Worm (Caenorhabditis elegans): ENCODE results near the gene pde-12.

Gene pde-12

ce11 chrIII:10844873-10845272, at the start of gene pde-12 (continued):
- TF ChIP-seq madf-10 (tag; optimal IDR thresholded peaks at IDR 0.05) (peak; percentile 31), madf-8 (GFP tag; conservative IDR thresholded peaks at IDR 0.05) (peak; percentile 42), pbrm-1 (GFP tag; IDR thresholded peaks at IDR 0.05) (no peak; the same call in 1 of the 2 replicates), hsf-1 (GFP tag; IDR thresholded peaks at IDR 0.05) (peak; percentile 63; the same call in 1 of the 2 replicates), sptf-2 (GFP tag; optimal IDR thresholded peaks at IDR 0.05) (no peak), mcd-1 (GFP tag; IDR thresholded peaks at IDR 0.05) (peak; percentile 90), ztf-22 (GFP tag; optimal IDR thresholded peaks at IDR 0.05) (no peak), B0336.3 (GFP tag; IDR thresholded peaks at IDR 0.05) (no peak; the same call in 1 of the 2 replicates), ztf-18 (tag; optimal IDR thresholded peaks at IDR 0.05) (peak; percentile 94), ekl-4 (GFP tag; IDR thresholded peaks at IDR 0.05) (no peak), lir-1 (GFP tag; conservative IDR thresholded peaks at IDR 0.05) (peak; percentile 52; the same call in 1 of the 2 replicates)

ce11 chrIII:10894220-10894619, 49.4 kb upstream of the pde-12 start, which contains the start of gene fbxb-87:
Gene fbxb-87 (plus strand): TSS chrIII:10894520.
- TF ChIP-seq zim-3 (tag; optimal IDR thresholded peaks at IDR 0.05) (no peak), Y53F4B.3 (GFP tag; IDR thresholded peaks at IDR 0.05) (no peak), lsl-1 (GFP tag; optimal IDR thresholded peaks at IDR 0.05) (no peak), ceh-91 (GFP tag; IDR thresholded peaks at IDR 0.05) (no peak), C06A6.2 (GFP tag; conservative IDR thresholded peaks at IDR 0.05) (no peak)

ce11 chrIII:10888824-10889223, 44.0 kb upstream of the pde-12 start:
- no peak for TF ChIP-seq ceh-40 (GFP tag; IDR thresholded peaks at IDR 0.05)
- no peak for TF ChIP-seq xnd-1 (tag; optimal IDR thresholded peaks at IDR 0.05)
- no peak for TF ChIP-seq nhr-80 (tag; optimal IDR thresholded peaks at IDR 0.05)
- TF ChIP-seq B0035.1 (tag; optimal IDR thresholded peaks at IDR 0.05): no peak
- TF ChIP-seq ztf-6 (GFP tag; IDR thresholded peaks at IDR 0.05): no peak
- no peak for TF ChIP-seq pha-4 (tag; optimal IDR thresholded peaks at IDR 0.05)
- TF ChIP-seq fkh-3 (tag; optimal IDR thresholded peaks at IDR 0.05): no peak
- no peak for TF ChIP-seq Y95B8A.8 (GFP tag; IDR thresholded peaks at IDR 0.05)
- no peak for TF ChIP-seq ZK185.1 (tag; optimal IDR thresholded peaks at IDR 0.05; ENCODE audit: poor library complexity, severe bottlenecking)
- TF ChIP-seq nhr-27 (tag; optimal IDR thresholded peaks at IDR 0.05): no peak

ce11 chrIII:10881996-10882395, 37.2 kb upstream of the pde-12 start:
- TF ChIP-seq lin-35 (GFP tag; optimal IDR thresholded peaks at IDR 0.05) (peak in 1 of 3 experiments; percentile 13), madf-6 (GFP tag; IDR thresholded peaks at IDR 0.05) (peak; percentile 56), hmg-1.2 (GFP tag; IDR thresholded peaks at IDR 0.05) (peak; percentile 97), nfya-1 (tag; optimal IDR thresholded peaks at IDR 0.05; ENCODE audit: borderline replicate concordance, insufficient read depth) (no peak), bed-1 (GFP tag; IDR thresholded peaks at IDR 0.05) (no peak), F23B12.7 (tag; optimal IDR thresholded peaks at IDR 0.05; ENCODE audit: insufficient read depth) (peak; percentile 3), nhr-179 (tag; optimal IDR thresholded peaks at IDR 0.05) (no peak), F39B2.1 (GFP tag; IDR thresholded peaks at IDR 0.05) (no peak), snpc-4 (GFP tag; optimal IDR thresholded peaks at IDR 0.05) (no peak), snpc-4 (tag; optimal IDR thresholded peaks at IDR 0.05) (peak in 1 of 4 experiments; percentile 29), lir-1 (GFP tag; conservative IDR thresholded peaks at IDR 0.05) (no peak), attf-5 (GFP tag; optimal IDR thresholded peaks at IDR 0.05) (peak; percentile 42), F33H1.4 (GFP tag; IDR thresholded peaks at IDR 0.05) (peak; percentile 43), mcd-1 (GFP tag; IDR thresholded peaks at IDR 0.05) (peak; percentile 94), cebp-1 (GFP tag; IDR thresholded peaks at IDR 0.05) (no peak), cebp-1 (tag; optimal IDR thresholded peaks at IDR 0.05) (no peak), lin-54 (GFP tag; optimal IDR thresholded peaks at IDR 0.05) (peak; percentile 6), ceh-40 (GFP tag; IDR thresholded peaks at IDR 0.05) (no peak), athp-1 (tag; optimal IDR thresholded peaks at IDR 0.05) (peak; percentile 1)

Measured in whole organism, young adult.